Worm (Caenorhabditis elegans) whole organism, late embryonic: Measurements from ENCODE around the gene F25E5.8.

ENCODE experiments used
- C08G9.2 ChIP-seq: sonication (generic microtip); optimal IDR thresholded peaks from 2 replicates; lab custom pipeline; 2016; ENCODE audit warnings: mild to moderate bottlenecking, missing genetic modification characterization, moderate library complexity, missing compliant biosample characterization
- C38D4.7 ChIP-seq: fragments of 200-800 bp; sonication (Bioruptor generic); optimal IDR thresholded peaks from 2 replicates; lab custom pipeline; 2018; ENCODE audit warnings: mild to moderate bottlenecking, missing genetic modification characterization, moderate library complexity, missing compliant biosample characterization
- F13H6.1 ChIP-seq: sonication (generic microtip); optimal IDR thresholded peaks from 2 replicates; lab custom pipeline; 2016; ENCODE audit warnings: missing genetic modification characterization, missing compliant biosample characterization
- K09A11.1 ChIP-seq: sonication (generic microtip); optimal IDR thresholded peaks from 2 replicates; lab custom pipeline; 2017; ENCODE audit warnings: antibody characterized with exemption, mild to moderate bottlenecking, missing genetic modification characterization, missing compliant biosample characterization; ENCODE audit not compliant: insufficient read depth
- T23F11.4 ChIP-seq: fragments of 200-800 bp; sonication (Bioruptor generic); optimal IDR thresholded peaks from 2 replicates; lab custom pipeline; 2018; ENCODE audit warnings: mild to moderate bottlenecking, missing genetic modification characterization, missing compliant biosample characterization
- ahr-1 ChIP-seq: sonication (generic microtip); optimal IDR thresholded peaks from 2 replicates; lab custom pipeline; 2016; ENCODE audit warnings: missing genetic modification characterization, missing compliant biosample characterization
- ceh-14 ChIP-seq: sonication (generic microtip); optimal IDR thresholded peaks from 2 replicates; lab custom pipeline; 2016; ENCODE audit warnings: missing genotype, missing genetic modification characterization, missing compliant biosample characterization
- ceh-18 ChIP-seq: sonication (generic microtip); optimal IDR thresholded peaks from 2 replicates; lab custom pipeline; 2016; ENCODE audit warnings: missing genetic modification characterization, missing compliant biosample characterization
- ceh-2 ChIP-seq: sonication (generic microtip); optimal IDR thresholded peaks from 2 replicates; lab custom pipeline; 2016; ENCODE audit warnings: missing genotype, missing genetic modification characterization, missing compliant biosample characterization
- ceh-22 ChIP-seq: sonication (generic microtip); optimal IDR thresholded peaks from 2 replicates; lab custom pipeline; 2017; ENCODE audit warnings: missing biosample characterization, missing genetic modification characterization
- ceh-30 ChIP-seq: fragments of 150-350 bp; optimal IDR thresholded peaks from 2 replicates; lab custom pipeline; 2014; ENCODE audit warnings: missing biosample characterization, missing genetic modification characterization
- ceh-31 ChIP-seq: sonication (generic microtip); optimal IDR thresholded peaks from 2 replicates; lab custom pipeline; 2016; ENCODE audit warnings: missing genetic modification characterization, missing compliant biosample characterization
- ceh-34 ChIP-seq: sonication (generic microtip); optimal IDR thresholded peaks from 2 replicates; lab custom pipeline; 2016; ENCODE audit warnings: mild to moderate bottlenecking, missing genetic modification characterization, missing compliant biosample characterization
- ceh-48 ChIP-seq: sonication (generic microtip); optimal IDR thresholded peaks from 2 replicates; lab custom pipeline; 2016; ENCODE audit warnings: missing genetic modification characterization, inconsistent platforms, missing compliant biosample characterization
- ceh-6 ChIP-seq: fragments of 200-800 bp; sonication (Bioruptor generic); optimal IDR thresholded peaks from 2 replicates; lab custom pipeline; 2018; ENCODE audit warnings: mild to moderate bottlenecking, missing genetic modification characterization, missing compliant biosample characterization
- ceh-9 ChIP-seq: sonication (generic microtip); optimal IDR thresholded peaks from 2 replicates; lab custom pipeline; 2016; ENCODE audit warnings: mild to moderate bottlenecking, missing genetic modification characterization, inconsistent platforms, missing compliant biosample characterization
- dmd-4 ChIP-seq: sonication (generic microtip); optimal IDR thresholded peaks from 2 replicates; lab custom pipeline; 2016; ENCODE audit warnings: borderline replicate concordance, missing genetic modification characterization, missing compliant biosample characterization
- dve-1 ChIP-seq: sonication (generic microtip); optimal IDR thresholded peaks from 2 replicates; lab custom pipeline; 2017; ENCODE audit warnings: antibody characterized with exemption, mild to moderate bottlenecking, missing genetic modification characterization, missing compliant biosample characterization
- elt-2 ChIP-seq: sonication (generic microtip); optimal IDR thresholded peaks from 2 replicates; lab custom pipeline; 2016; ENCODE audit warnings: missing genetic modification reagents, missing genetic modification characterization, missing compliant biosample characterization
- elt-4 ChIP-seq: sonication (generic microtip); optimal IDR thresholded peaks from 2 replicates; lab custom pipeline; 2016; ENCODE audit warnings: missing genetic modification characterization, missing compliant biosample characterization
- ets-4 ChIP-seq: sonication (generic microtip); optimal IDR thresholded peaks from 2 replicates; lab custom pipeline; 2016; ENCODE audit warnings: missing genetic modification characterization, missing compliant biosample characterization
- eyg-1 ChIP-seq: sonication (generic microtip); optimal IDR thresholded peaks from 2 replicates; lab custom pipeline; 2016; ENCODE audit warnings: missing genotype, missing genetic modification characterization, missing compliant biosample characterization
- fax-1 ChIP-seq: sonication (generic microtip); optimal IDR thresholded peaks from 2 replicates; lab custom pipeline; 2016; ENCODE audit warnings: missing genotype, missing genetic modification characterization, missing compliant biosample characterization
- hlh-13 ChIP-seq: fragments of 200-800 bp; sonication (Bioruptor generic); optimal IDR thresholded peaks from 2 replicates; lab custom pipeline; 2018; ENCODE audit warnings: mild to moderate bottlenecking, missing genetic modification characterization, missing compliant biosample characterization
- hlh-15 ChIP-seq: sonication (generic microtip); optimal IDR thresholded peaks from 2 replicates; lab custom pipeline; 2016; ENCODE audit warnings: missing genetic modification characterization, missing compliant biosample characterization
- hlh-30 ChIP-seq: sonication (generic microtip); optimal IDR thresholded peaks from 2 replicates; lab custom pipeline; 2017; ENCODE audit warnings: antibody characterized with exemption, missing genetic modification characterization, missing compliant biosample characterization; ENCODE audit not compliant: insufficient read depth
- hlh-6 ChIP-seq: sonication (generic microtip); optimal IDR thresholded peaks from 2 replicates; lab custom pipeline; 2016; ENCODE audit warnings: missing genotype, missing genetic modification characterization, missing compliant biosample characterization
- hlh-8 ChIP-seq: sonication (generic microtip); optimal IDR thresholded peaks from 2 replicates; lab custom pipeline; 2016; ENCODE audit warnings: missing genotype, missing genetic modification characterization, missing compliant biosample characterization
- lim-6 ChIP-seq: sonication (generic microtip); optimal IDR thresholded peaks from 2 replicates; lab custom pipeline; 2016; ENCODE audit warnings: missing genetic modification characterization, missing compliant biosample characterization
- madf-2 ChIP-seq: sonication (generic microtip); optimal IDR thresholded peaks from 2 replicates; lab custom pipeline; 2017; ENCODE audit warnings: missing genetic modification characterization, missing compliant biosample characterization
- nhr-232 ChIP-seq: sonication (generic microtip); optimal IDR thresholded peaks from 2 replicates; lab custom pipeline; 2016; ENCODE audit warnings: missing genetic modification characterization, missing compliant biosample characterization
- odd-2 ChIP-seq: sonication (generic microtip); optimal IDR thresholded peaks from 2 replicates; lab custom pipeline; 2017; ENCODE audit warnings: antibody characterized with exemption, mild to moderate bottlenecking, missing genetic modification characterization, missing compliant biosample characterization
- pag-3 ChIP-seq: sonication (generic microtip); optimal IDR thresholded peaks from 2 replicates; lab custom pipeline; 2016; ENCODE audit warnings: missing compliant biosample characterization, missing genetic modification characterization, borderline replicate concordance
- pat-9 ChIP-seq: fragments of 200-800 bp; sonication (Bioruptor generic); optimal IDR thresholded peaks from 2 replicates; lab custom pipeline; 2018; ENCODE audit warnings: mild to moderate bottlenecking, missing genetic modification characterization, moderate library complexity, missing compliant biosample characterization
- pha-2 ChIP-seq: sonication (generic microtip); optimal IDR thresholded peaks from 2 replicates; lab custom pipeline; 2017; ENCODE audit warnings: mild to moderate bottlenecking, missing genetic modification characterization, missing compliant biosample characterization
- pros-1 ChIP-seq: fragments of 150-350 bp; optimal IDR thresholded peaks from 2 replicates; lab custom pipeline; 2014; ENCODE audit warnings: missing biosample characterization, missing genetic modification reagents, missing genetic modification characterization
- rnt-1 ChIP-seq: sonication (generic microtip); optimal IDR thresholded peaks from 2 replicates; lab custom pipeline; 2016; ENCODE audit warnings: missing genetic modification characterization, missing compliant biosample characterization
- sox-4 ChIP-seq: sonication (generic microtip); optimal IDR thresholded peaks from 2 replicates; lab custom pipeline; 2017; ENCODE audit warnings: mild to moderate bottlenecking, missing genetic modification characterization, inconsistent platforms, missing compliant biosample characterization
- syd-9 ChIP-seq: sonication (generic microtip); optimal IDR thresholded peaks from 2 replicates; lab custom pipeline; 2016; ENCODE audit warnings: mild to moderate bottlenecking, missing genetic modification characterization, moderate library complexity, missing compliant biosample characterization
- tbx-2 ChIP-seq: sonication (generic microtip); optimal IDR thresholded peaks from 2 replicates; lab custom pipeline; 2016; ENCODE audit warnings: missing genetic modification characterization, missing compliant biosample characterization
- tbx-7 ChIP-seq: sonication (generic microtip); optimal IDR thresholded peaks from 2 replicates; lab custom pipeline; 2016; ENCODE audit warnings: missing genotype, missing genetic modification characterization, missing compliant biosample characterization
- unc-3 ChIP-seq, 2 experiments: fragments of 200-800 bp in 1 of 2; sonication (Bioruptor generic) in 1 of 2; sonication (generic microtip) in 1 of 2; conservative IDR thresholded peaks in 1 of 2; optimal IDR thresholded peaks in 1 of 2; 2 replicates each; pipeline versions ENCODE4 v1.3.6 to Lab custom; 2016 to 2022; ENCODE audit warnings: missing compliant biosample characterization in 2 of 2, missing genetic modification characterization in 2 of 2, missing genetic modification reagents in 1 of 2
- unc-42 ChIP-seq: sonication (generic microtip); optimal IDR thresholded peaks from 2 replicates; lab custom pipeline; 2016; ENCODE audit warnings: missing genotype, missing genetic modification characterization, missing compliant biosample characterization
- unc-55 ChIP-seq: sonication (generic microtip); optimal IDR thresholded peaks from 2 replicates; lab custom pipeline; 2017; ENCODE audit warnings: missing biosample characterization, missing genetic modification reagents, missing genetic modification characterization
- unc-86 ChIP-seq: sonication (generic microtip); optimal IDR thresholded peaks from 2 replicates; lab custom pipeline; 2016; ENCODE audit warnings: missing genetic modification characterization, missing compliant biosample characterization

The F25E5.8 gene

DNA sequence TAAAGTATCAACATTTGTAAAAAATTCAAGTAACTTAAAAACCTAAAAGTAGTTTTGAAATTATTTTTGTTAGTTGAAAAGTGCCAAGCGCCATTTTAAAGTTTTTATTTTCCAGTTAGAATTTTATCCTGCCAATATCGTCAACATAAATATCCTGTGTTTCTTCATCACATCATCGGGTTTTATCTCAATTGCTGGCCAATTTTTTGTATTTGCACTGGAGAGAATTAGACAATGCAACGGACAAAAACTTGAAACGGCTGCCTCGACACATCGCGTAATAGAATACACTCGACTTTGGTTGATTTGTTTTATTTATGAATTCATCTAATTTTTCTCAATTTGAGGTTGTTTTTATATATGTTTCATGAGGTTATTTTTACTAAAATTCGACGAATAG lies 19.3 kb downstream of the F25E5.8 start, which contains the start of gene F25E5.2:
Gene F25E5.2, plus strand, starts transcription at position 301 of the 400 bp plus-strand sequence.
- TF ChIP-seq F13H6.1 (tag; lab: Kevin White, UChicago) (no peak), pha-2 (no peak), ceh-34 (tag; lab: Kevin White, UChicago) (no peak), fax-1 (no peak), ets-4 (tag; lab: Kevin White, UChicago) (no peak), dve-1 (tag; lab: Kevin White, UChicago) (no peak)

ce11 chrV:7460898-7461297 lies 25.2 kb downstream of the F25E5.8 start, which contains the start of gene srh-92:
srh-92 (minus strand) TSS chrV:7460998.
- no peak for TF ChIP-seq syd-9
- no peak for TF ChIP-seq ceh-31 (tag; lab: Kevin White, UChicago)
- TF ChIP-seq hlh-6 (tag; lab: Kevin White, UChicago) = no peak
- no peak for TF ChIP-seq hlh-13
- TF ChIP-seq T23F11.4 (GFP tag; lab: Kevin White, UChicago) = no peak
- TF ChIP-seq ceh-6 (GFP tag; lab: Kevin White, UChicago) = no peak
- TF ChIP-seq pros-1 (tag; lab: Kevin White, UChicago) = no peak
- TF ChIP-seq ceh-14 = no peak
- no peak for TF ChIP-seq rnt-1 (tag; lab: Kevin White, UChicago)
- TF ChIP-seq tbx-7 = no peak
- TF ChIP-seq ceh-22 (tag; lab: Kevin White, UChicago) = no peak
- TF ChIP-seq eyg-1 (tag; lab: Kevin White, UChicago) = no peak
- no peak for TF ChIP-seq unc-42 (tag; lab: Kevin White, UChicago)
- TF ChIP-seq ceh-9 (tag; lab: Kevin White, UChicago) = no peak
- no peak for TF ChIP-seq madf-2 (tag; lab: Kevin White, UChicago)
- no peak for TF ChIP-seq ceh-18
- TF ChIP-seq nhr-232 (tag; lab: Kevin White, UChicago) = no peak
- TF ChIP-seq, all 69 proteins: peak for 0

- no peak for TF ChIP-seq syd-9
Measured at ce11 chrV:7464696-7465095, 29.0 kb downstream of the F25E5.8 start, which contains the start of gene srh-89. srh-89 (minus strand) TSS chrV:7464796.

ce11 chrV:7465509-7465908 lies 29.8 kb downstream of the F25E5.8 start, which contains the start of gene F25E5.1:
F25E5.1 (plus strand) TSS chrV:7465884.
- TF ChIP-seq ahr-1 (tag; lab: Kevin White, UChicago) = no peak
- no peak for TF ChIP-seq ceh-6 (GFP tag; lab: Kevin White, UChicago)
- no peak for TF ChIP-seq odd-2 (tag; lab: Kevin White, UChicago)
- TF ChIP-seq sox-4 (tag; lab: Kevin White, UChicago) = no peak
- TF ChIP-seq hlh-8 (tag; lab: Kevin White, UChicago) = peak; percentile 59
- peak; percentile 5 for TF ChIP-seq hlh-6 (tag; lab: Kevin White, UChicago)
- TF ChIP-seq dmd-4 = peak; percentile 27
- peak; percentile 15 for TF ChIP-seq unc-86 (tag; lab: Kevin White, UChicago)
- TF ChIP-seq hlh-30 (tag; lab: Kevin White, UChicago) = peak; percentile 50
- no peak for TF ChIP-seq elt-4 (tag; lab: Kevin White, UChicago)
- no peak for TF ChIP-seq ceh-30 (tag; lab: Kevin White, UChicago)
- peak; percentile 2 for TF ChIP-seq unc-55 (GFP tag; lab: Kevin White, UChicago)
- TF ChIP-seq hlh-15 (tag; lab: Kevin White, UChicago) = no peak
- peak; percentile 80 for TF ChIP-seq tbx-2 (tag; lab: Kevin White, UChicago)
- peak; percentile 70 for TF ChIP-seq ceh-14
- TF ChIP-seq lim-6 (tag; lab: Kevin White, UChicago) = peak; percentile 46
- peak; percentile 81 for TF ChIP-seq C08G9.2 (tag; lab: Kevin White, UChicago)
- TF ChIP-seq pag-3 (tag; lab: Kevin White, UChicago) = peak; percentile 18
- TF ChIP-seq fax-1 = peak; percentile 15
- no peak for TF ChIP-seq unc-3 (GFP tag; conservative IDR thresholded peaks at IDR 0.05; lab: Robert Waterston, UW)
- no peak for TF ChIP-seq unc-3 (tag; optimal IDR thresholded peaks at IDR 0.05; lab: Kevin White, UChicago)
- no peak for TF ChIP-seq K09A11.1 (tag; lab: Kevin White, UChicago)
- peak; percentile 30 for TF ChIP-seq elt-2 (tag; lab: Kevin White, UChicago)
- TF ChIP-seq ceh-31 (tag; lab: Kevin White, UChicago) = peak; percentile 95
- no peak for TF ChIP-seq C38D4.7 (GFP tag; lab: Kevin White, UChicago)
- peak; percentile 11 for TF ChIP-seq pros-1 (tag; lab: Kevin White, UChicago)
- TF ChIP-seq ceh-2 (tag; lab: Kevin White, UChicago) = peak; percentile 69
- no peak for TF ChIP-seq ceh-48
- no peak for TF ChIP-seq pat-9 (tag; lab: Kevin White, UChicago)
- TF ChIP-seq F13H6.1 (tag; lab: Kevin White, UChicago) = peak; percentile 25
- peak; percentile 53 for TF ChIP-seq tbx-7
- peak; percentile 67 for TF ChIP-seq ceh-34 (tag; lab: Kevin White, UChicago)
